Worm (Caenorhabditis elegans) whole organism, L1 larva: Measurements from ENCODE around the gene cee-1.
A peak's percentile ranks its signal among the peaks of the same experiment; 100 is the strongest.

Source experiments
- C04F5.9 ChIP-seq: sonication (generic microtip); optimal IDR thresholded peaks from 2 replicates; lab custom pipeline; 2016; ENCODE audit warnings: missing genetic modification characterization, missing compliant biosample characterization
- C16A3.4 ChIP-seq: fragments of 150-350 bp; optimal IDR thresholded peaks from 2 replicates; lab custom pipeline; 2014; ENCODE audit warnings: missing biosample characterization, missing genetic modification characterization
- F16B12.6 ChIP-seq: fragments of 150-350 bp; optimal IDR thresholded peaks from 2 replicates; lab custom pipeline; 2014; ENCODE audit warnings: missing biosample characterization, missing genetic modification characterization
- Y116A8C.19 ChIP-seq: sonication (generic microtip); optimal IDR thresholded peaks from 2 replicates; lab custom pipeline; 2016; ENCODE audit warnings: missing compliant biosample characterization, missing genetic modification characterization, borderline replicate concordance
- aha-1 ChIP-seq: fragments of 150-350 bp; optimal IDR thresholded peaks from 2 replicates; lab custom pipeline; 2014; ENCODE audit warnings: missing biosample characterization, missing genetic modification characterization
- alr-1 ChIP-seq: fragments of 200-800 bp; sonication (Bioruptor generic); optimal IDR thresholded peaks from 2 replicates; lab custom pipeline; 2018; ENCODE audit warnings: borderline replicate concordance, mild to moderate bottlenecking, missing genetic modification characterization, missing compliant biosample characterization
- ama-1 ChIP-seq: fragments of 150-350 bp; optimal IDR thresholded peaks from 2 replicates; lab custom pipeline; 2014
- ceh-8 ChIP-seq: fragments of 200-800 bp; sonication (Bioruptor generic); optimal IDR thresholded peaks from 2 replicates; lab custom pipeline; 2018; ENCODE audit warnings: mild to moderate bottlenecking, missing genetic modification characterization, moderate library complexity, missing compliant biosample characterization
- ceh-82 ChIP-seq, 3 experiments: fragments of 150-350 bp in 1 of 3; sonication (generic microtip) in 2 of 3; optimal IDR thresholded peaks; 2 replicates each; lab custom pipeline; 2014 to 2017; ENCODE audit warnings: missing biosample characterization in 3 of 3, missing genetic modification characterization in 3 of 3
- ceh-88 ChIP-seq: fragments of 200-800 bp; sonication (Bioruptor generic); IDR thresholded peaks from 2 replicates; pipeline ENCODE4 v1.3.6; 2022; ENCODE audit warnings: missing genetic modification characterization, missing compliant biosample characterization
- ceh-90 ChIP-seq: sonication (generic microtip); optimal IDR thresholded peaks from 2 replicates; lab custom pipeline; 2016; ENCODE audit warnings: missing genetic modification characterization, missing compliant biosample characterization
- efl-1 ChIP-seq, 4 experiments: fragments of 150-350 bp; optimal IDR thresholded peaks in 3 of 4; peaks in 1 of 4; 1 replicate in 1 of 4; 2 replicates in 3 of 4; lab custom pipeline; 2014; ENCODE audit warnings: missing biosample characterization in 2 of 4, missing genetic modification characterization in 2 of 4, missing genetic modification reagents in 2 of 4
- efl-3 ChIP-seq: fragments of 200-800 bp; sonication (Bioruptor generic); optimal IDR thresholded peaks from 2 replicates; lab custom pipeline; 2018; ENCODE audit warnings: mild to moderate bottlenecking, missing genetic modification characterization, missing compliant biosample characterization
- fkh-10 ChIP-seq: sonication (generic microtip); optimal IDR thresholded peaks from 2 replicates; lab custom pipeline; 2017; ENCODE audit warnings: missing biosample characterization, missing genetic modification reagents, missing genetic modification characterization
- fkh-8 ChIP-seq: sonication (generic microtip); optimal IDR thresholded peaks from 2 replicates; lab custom pipeline; 2016; ENCODE audit warnings: mild to moderate bottlenecking, missing genetic modification characterization, missing compliant biosample characterization
- fos-1 ChIP-seq: fragments of 150-350 bp; optimal IDR thresholded peaks from 2 replicates; lab custom pipeline; 2014; ENCODE audit warnings: missing biosample characterization, missing genetic modification characterization
- hlh-17 ChIP-seq: fragments of 200-800 bp; sonication (Bioruptor generic); optimal IDR thresholded peaks from 2 replicates; lab custom pipeline; 2018; ENCODE audit warnings: missing genetic modification characterization, mild to moderate bottlenecking, missing compliant biosample characterization, moderate library complexity, borderline replicate concordance
- hlh-4 ChIP-seq: sonication (generic microtip); optimal IDR thresholded peaks from 2 replicates; lab custom pipeline; 2016; ENCODE audit warnings: mild to moderate bottlenecking, missing genetic modification characterization, missing compliant biosample characterization
- hpl-2 ChIP-seq: fragments of 150-350 bp; optimal IDR thresholded peaks from 2 replicates; lab custom pipeline; 2014; ENCODE audit warnings: missing biosample characterization, missing genetic modification reagents, missing genetic modification characterization
- isw-1 ChIP-seq: fragments of 200-800 bp; sonication (Bioruptor generic); IDR thresholded peaks from 2 replicates; pipeline ENCODE4 v1.3.6; 2022; ENCODE audit warnings: missing genetic modification characterization, missing compliant biosample characterization
- lin-14 ChIP-seq: fragments of 200-800 bp; sonication (Bioruptor generic); optimal IDR thresholded peaks from 2 replicates; lab custom pipeline; 2018; ENCODE audit warnings: mild to moderate bottlenecking, missing genetic modification characterization, moderate library complexity, missing compliant biosample characterization
- lin-35 ChIP-seq, 2 experiments: fragments of 150-350 bp; optimal IDR thresholded peaks; 2 replicates each; lab custom pipeline; 2014; ENCODE audit warnings: missing biosample characterization in 2 of 2, missing genetic modification characterization in 2 of 2, missing genetic modification reagents in 2 of 2
- lir-3 ChIP-seq: sonication (generic microtip); optimal IDR thresholded peaks from 2 replicates; lab custom pipeline; 2016; ENCODE audit warnings: mild to moderate bottlenecking, missing genetic modification characterization, moderate library complexity, missing compliant biosample characterization; ENCODE audit not compliant: poor library complexity
- mdl-1 ChIP-seq, 2 experiments: fragments of 150-350 bp; optimal IDR thresholded peaks; 2 replicates each; lab custom pipeline; 2014 to 2017; ENCODE audit warnings: missing biosample characterization in 2 of 2, missing genetic modification characterization in 2 of 2, inconsistent platforms in 1 of 2
- mef-2 ChIP-seq: fragments of 150-350 bp; optimal IDR thresholded peaks from 2 replicates; lab custom pipeline; 2014; ENCODE audit warnings: missing biosample characterization, missing genetic modification characterization
- mep-1 ChIP-seq: fragments of 150-350 bp; optimal IDR thresholded peaks from 2 replicates; lab custom pipeline; 2014; ENCODE audit warnings: missing biosample characterization, missing genetic modification characterization
- nhr-11 ChIP-seq: fragments of 150-350 bp; optimal IDR thresholded peaks from 2 replicates; lab custom pipeline; 2014; ENCODE audit warnings: missing biosample characterization, missing genetic modification characterization
- nhr-12 ChIP-seq: sonication (generic microtip); optimal IDR thresholded peaks from 2 replicates; lab custom pipeline; 2017; ENCODE audit warnings: missing biosample characterization, missing genetic modification characterization
- nhr-19 ChIP-seq: fragments of 200-800 bp; sonication (Bioruptor generic); conservative IDR thresholded peaks from 2 replicates; pipeline ENCODE4 v1.3.6; 2022; ENCODE audit warnings: missing genetic modification characterization, missing compliant biosample characterization
- nhr-20 ChIP-seq: sonication (generic microtip); optimal IDR thresholded peaks from 2 replicates; lab custom pipeline; 2016; ENCODE audit warnings: mild to moderate bottlenecking, missing genetic modification characterization, missing compliant biosample characterization
- nhr-28 ChIP-seq: fragments of 150-350 bp; optimal IDR thresholded peaks from 2 replicates; lab custom pipeline; 2014; ENCODE audit warnings: missing biosample characterization, missing genetic modification characterization
- nhr-71 ChIP-seq: sonication (generic microtip); optimal IDR thresholded peaks from 2 replicates; lab custom pipeline; 2016; ENCODE audit warnings: mild to moderate bottlenecking, missing genetic modification characterization, moderate library complexity, missing compliant biosample characterization
- nhr-76 ChIP-seq: sonication (generic microtip); optimal IDR thresholded peaks from 2 replicates; lab custom pipeline; 2017; ENCODE audit warnings: missing biosample characterization, missing genetic modification characterization
- nhr-84 ChIP-seq: sonication (generic microtip); optimal IDR thresholded peaks from 2 replicates; lab custom pipeline; 2017; ENCODE audit warnings: missing biosample characterization, missing genetic modification characterization
- nhr-85 ChIP-seq: sonication (generic microtip); peaks from one replicate; lab custom pipeline; 2016; ENCODE audit warnings: missing genetic modification characterization, inconsistent platforms, missing compliant biosample characterization
- nhr-90 ChIP-seq: sonication (generic microtip); optimal IDR thresholded peaks from 2 replicates; lab custom pipeline; 2016; ENCODE audit warnings: mild to moderate bottlenecking, missing genetic modification characterization, missing compliant biosample characterization; ENCODE audit not compliant: poor library complexity
- sox-4 ChIP-seq: sonication (generic microtip); optimal IDR thresholded peaks from 2 replicates; lab custom pipeline; 2016; ENCODE audit warnings: missing genetic modification characterization, missing compliant biosample characterization
- sptf-1 ChIP-seq: fragments of 150-350 bp; optimal IDR thresholded peaks from 2 replicates; lab custom pipeline; 2014; ENCODE audit warnings: missing biosample characterization, missing genetic modification characterization
- swsn-7 ChIP-seq: sonication (generic microtip); optimal IDR thresholded peaks from 2 replicates; lab custom pipeline; 2016; ENCODE audit warnings: missing genetic modification characterization, missing compliant biosample characterization
- tlp-1 ChIP-seq: fragments of 150-350 bp; optimal IDR thresholded peaks from 2 replicates; lab custom pipeline; 2014; ENCODE audit warnings: missing biosample characterization, missing genetic modification characterization
- unc-130 ChIP-seq: fragments of 150-350 bp; optimal IDR thresholded peaks from 2 replicates; lab custom pipeline; 2017; ENCODE audit warnings: missing biosample characterization, missing genetic modification characterization, inconsistent platforms
- unc-30 ChIP-seq: sonication (generic microtip); optimal IDR thresholded peaks from 2 replicates; lab custom pipeline; 2017; ENCODE audit warnings: missing biosample characterization, missing genetic modification characterization
- unc-62 ChIP-seq: fragments of 150-350 bp; optimal IDR thresholded peaks from 2 replicates; lab custom pipeline; 2014; ENCODE audit warnings: missing biosample characterization, missing genetic modification reagents, missing genetic modification characterization
- unc-86 ChIP-seq: sonication (generic microtip); optimal IDR thresholded peaks from 2 replicates; lab custom pipeline; 2016; ENCODE audit warnings: missing genetic modification characterization, missing compliant biosample characterization
- xbp-1 ChIP-seq: sonication (generic microtip); optimal IDR thresholded peaks from 2 replicates; lab custom pipeline; 2016; ENCODE audit warnings: missing genetic modification characterization, missing compliant biosample characterization
- zag-1 ChIP-seq: fragments of 150-350 bp; optimal IDR thresholded peaks from 2 replicates; lab custom pipeline; 2014; ENCODE audit warnings: missing biosample characterization, missing genetic modification characterization
- ztf-4 ChIP-seq: fragments of 150-350 bp; optimal IDR thresholded peaks from 2 replicates; lab custom pipeline; 2014; ENCODE audit warnings: missing biosample characterization, missing genetic modification characterization

Gene cee-1

ce11 chrIII:4899728-4900127 lies 12.8 kb upstream of the cee-1 start (continued):
- TF ChIP-seq F16B12.6 (tag; lab: Kevin White, UChicago), result peak; percentile 68
- peak; percentile 94 for TF ChIP-seq nhr-11
- no peak for TF ChIP-seq hlh-17 (GFP tag; lab: Kevin White, UChicago)
- peak; percentile 99 for TF ChIP-seq nhr-90
- no peak for TF ChIP-seq sptf-1 (tag; lab: Kevin White, UChicago)
- no peak for TF ChIP-seq alr-1 (tag; lab: Kevin White, UChicago)
- TF ChIP-seq unc-86, result peak; percentile 100
- peak; percentile 100 for TF ChIP-seq nhr-19 (GFP tag; lab: Robert Waterston, UW)
- no peak for TF ChIP-seq ama-1
- TF ChIP-seq mef-2 (tag; lab: Kevin White, UChicago), result peak; percentile 96
- peak; percentile 97 for TF ChIP-seq fos-1 (tag; lab: Kevin White, UChicago)
- TF ChIP-seq ceh-8 (GFP tag; lab: Kevin White, UChicago), result peak; percentile 99
- peak; percentile 99 for TF ChIP-seq sox-4
- no peak for TF ChIP-seq unc-30 (tag; lab: Kevin White, UChicago)
- TF ChIP-seq ztf-4 (tag; lab: Kevin White, UChicago), result peak; percentile 99
- peak; percentile 97 for TF ChIP-seq unc-130 (tag; lab: Kevin White, UChicago)
- peak; percentile 95 for TF ChIP-seq aha-1 (tag; lab: Kevin White, UChicago)
- peak; percentile 69 for TF ChIP-seq nhr-76 (tag; lab: Kevin White, UChicago)
- peak; percentile 45 to 99 for TF ChIP-seq mdl-1 (tag; optimal IDR thresholded peaks at IDR 0.05; lab: Kevin White, UChicago)
- TF ChIP-seq tlp-1, result no peak
- TF ChIP-seq C16A3.4 (tag; lab: Kevin White, UChicago), result peak; percentile 99
- peak; percentile 99 for TF ChIP-seq fkh-10 (GFP tag; lab: Kevin White, UChicago)
- peak; percentile 10 for TF ChIP-seq Y116A8C.19 (tag; lab: Kevin White, UChicago)
- TF ChIP-seq efl-3 (GFP tag; lab: Kevin White, UChicago), result peak; percentile 95
- TF ChIP-seq nhr-12 (tag; lab: Kevin White, UChicago), result peak; percentile 43
- TF ChIP-seq zag-1 (tag; lab: Kevin White, UChicago), result peak; percentile 30
- peak; percentile 83 for TF ChIP-seq hlh-4 (tag; lab: Kevin White, UChicago)
- peak; percentile 99 for TF ChIP-seq xbp-1 (tag; lab: Kevin White, UChicago)
- no peak for TF ChIP-seq nhr-28
- no peak for TF ChIP-seq unc-62
- peak; percentile 94 to 95 for TF ChIP-seq lin-35 (GFP tag; optimal IDR thresholded peaks at IDR 0.05; lab: Kevin White, UChicago)
- TF ChIP-seq C04F5.9 (tag; lab: Kevin White, UChicago), result peak; percentile 97
- peak; percentile 96 for TF ChIP-seq mep-1 (tag; lab: Kevin White, UChicago)

- no peak for TF ChIP-seq ceh-88 (GFP tag; lab: Robert Waterston, UW)
- TF ChIP-seq efl-1 (optimal IDR thresholded peaks at IDR 0.05; lab: Kevin White, UChicago), result no peak
- peak in 1 of 2 experiments; percentile 20 for TF ChIP-seq efl-1 (GFP tag; optimal IDR thresholded peaks at IDR 0.05 in 1 of 2; lab: Kevin White, UChicago)
- TF ChIP-seq nhr-84 (tag; lab: Kevin White, UChicago), result no peak
- no peak for TF ChIP-seq hpl-2 (GFP tag; lab: Kevin White, UChicago)
- TF ChIP-seq nhr-12 (tag; lab: Kevin White, UChicago), result no peak
Measured at ce11 chrIII:4900260-4900659, 12.2 kb upstream of the cee-1 start, which contains the start of gene tag-340. Gene tag-340 (plus strand): TSS chrIII:4900508.

DNA sequence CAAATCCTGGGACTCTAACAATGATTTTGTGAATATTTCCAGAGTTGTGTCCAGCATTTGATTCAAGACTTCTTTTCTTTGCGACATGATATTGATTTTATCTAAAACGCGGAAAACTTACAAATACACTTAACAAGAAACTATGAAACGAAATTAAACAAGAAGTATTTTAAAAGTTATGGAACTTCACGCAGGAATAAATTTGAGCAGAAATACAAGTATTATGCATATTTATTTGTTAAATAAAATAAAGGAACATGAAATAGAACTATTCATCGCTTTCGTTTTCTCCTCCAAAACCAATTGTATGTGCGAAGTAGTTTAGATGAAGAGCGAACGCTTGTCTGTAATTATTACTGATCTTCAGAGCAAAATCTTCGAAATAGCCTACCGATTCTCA lies 8.7 kb upstream of the cee-1 start, which contains the start of gene kbp-2:
Gene kbp-2, minus strand, starts transcription at position 101 of the 400 bp plus-strand sequence.
- no peak for TF ChIP-seq swsn-7 (tag; lab: Kevin White, UChicago)
- no peak for TF ChIP-seq sox-4

ce11 chrIII:4905405-4905804 lies 7.1 kb upstream of the cee-1 start, which contains the start of gene F26F4.8:
Gene F26F4.8 (minus strand): TSS chrIII:4905473.
- TF ChIP-seq lin-35 (GFP tag; optimal IDR thresholded peaks at IDR 0.05; lab: Kevin White, UChicago) (peak; percentile 77 to 83), ceh-82 (tag; optimal IDR thresholded peaks at IDR 0.05; lab: Kevin White, UChicago) (no peak), lir-3 (tag; lab: Kevin White, UChicago) (peak; percentile 82), sptf-1 (tag; lab: Kevin White, UChicago) (no peak), fkh-8 (peak; percentile 57), nhr-90 (peak; percentile 63), hlh-17 (GFP tag; lab: Kevin White, UChicago) (no peak), C16A3.4 (tag; lab: Kevin White, UChicago) (no peak), nhr-20 (tag; lab: Kevin White, UChicago) (peak; percentile 46), unc-62 (no peak), lin-14 (GFP tag; lab: Kevin White, UChicago) (peak; percentile 64), ceh-90 (peak; percentile 94), ceh-8 (GFP tag; lab: Kevin White, UChicago) (no peak), isw-1 (peak; percentile 37), nhr-71 (tag; lab: Kevin White, UChicago) (peak; percentile 68), nhr-85 (tag; lab: Kevin White, UChicago) (peak; percentile 69), Y116A8C.19 (tag; lab: Kevin White, UChicago) (peak; percentile 5), mep-1 (tag; lab: Kevin White, UChicago) (peak; percentile 39)
